Worm (Caenorhabditis elegans) whole organism, mixed stage, embryonic: Measurements from ENCODE around the gene F53H4.4.

Experiments
- bed-3 ChIP-seq: fragments of 200-800 bp; sonication (Bioruptor generic); optimal IDR thresholded peaks from 3 replicates; lab custom pipeline; 2018; ENCODE audit warnings: mild to moderate bottlenecking, missing genetic modification characterization, moderate library complexity, missing compliant biosample characterization
- blmp-1 ChIP-seq: fragments of 150-350 bp; optimal IDR thresholded peaks from 2 replicates; lab custom pipeline; 2014; ENCODE audit warnings: missing biosample characterization, missing genetic modification characterization
- ceh-39 ChIP-seq: fragments of 150-350 bp; optimal IDR thresholded peaks from 2 replicates; lab custom pipeline; 2014; ENCODE audit warnings: missing biosample characterization, missing genetic modification characterization
- cnd-1 ChIP-seq: fragments of 200-800 bp; sonication (Bioruptor generic); optimal IDR thresholded peaks from 2 replicates; lab custom pipeline; 2018; ENCODE audit warnings: mild to moderate bottlenecking, missing genetic modification characterization, missing compliant biosample characterization
- ham-2 ChIP-seq: fragments of 200-800 bp; sonication (Bioruptor generic); optimal IDR thresholded peaks from 2 replicates; lab custom pipeline; 2018; ENCODE audit warnings: mild to moderate bottlenecking, missing genetic modification characterization, missing compliant biosample characterization
- lsy-2 ChIP-seq: fragments of 150-350 bp; optimal IDR thresholded peaks from 2 replicates; lab custom pipeline; 2014; ENCODE audit warnings: missing biosample characterization, missing genetic modification characterization
- mab-5 ChIP-seq: fragments of 150-350 bp; optimal IDR thresholded peaks from 2 replicates; lab custom pipeline; 2014; ENCODE audit warnings: missing biosample characterization, missing genetic modification characterization
- nhr-28 ChIP-seq: fragments of 150-350 bp; optimal IDR thresholded peaks from 2 replicates; lab custom pipeline; 2014; ENCODE audit warnings: missing biosample characterization, missing genetic modification characterization
- nhr-76 ChIP-seq: sonication (generic microtip); optimal IDR thresholded peaks from 2 replicates; lab custom pipeline; 2017; ENCODE audit warnings: missing biosample characterization, missing genetic modification characterization
- pha-4 ChIP-seq: fragments of 150-350 bp; optimal IDR thresholded peaks from 2 replicates; lab custom pipeline; 2018; ENCODE audit warnings: missing biosample characterization, missing genetic modification reagents, missing genetic modification characterization
- snpc-4 ChIP-seq: fragments of 150-350 bp; optimal IDR thresholded peaks from 2 replicates; lab custom pipeline; 2014; ENCODE audit warnings: missing biosample characterization, missing genetic modification characterization
- sptf-1 ChIP-seq: sonication (generic microtip); optimal IDR thresholded peaks from 2 replicates; lab custom pipeline; 2017; ENCODE audit warnings: mild to moderate bottlenecking, missing genetic modification characterization, moderate library complexity, missing compliant biosample characterization
- unc-62 ChIP-seq: fragments of 150-350 bp; optimal IDR thresholded peaks from 2 replicates; lab custom pipeline; 2014; ENCODE audit warnings: missing biosample characterization, missing genetic modification reagents, missing genetic modification characterization
- ztf-11 ChIP-seq: fragments of 150-350 bp; optimal IDR thresholded peaks from 2 replicates; lab custom pipeline; 2014; ENCODE audit warnings: missing biosample characterization, missing genetic modification characterization

ce11 chrX:15887495-15887894 lies 21.3 kb downstream of the F53H4.4 start, which contains the start of gene F53H4.3:
- TF ChIP-seq snpc-4 (tag; lab: Kevin White, UChicago): no peak
- no peak for TF ChIP-seq bed-3 (GFP tag; lab: Kevin White, UChicago)
- no peak for TF ChIP-seq ham-2 (GFP tag; lab: Kevin White, UChicago)
- TF ChIP-seq ceh-39 (tag; lab: Kevin White, UChicago): no peak
- no peak for TF ChIP-seq nhr-76 (tag; lab: Kevin White, UChicago)
- TF ChIP-seq unc-62 (GFP tag; lab: Kevin White, UChicago): no peak
- no peak for TF ChIP-seq pha-4 (tag; lab: Kevin White, UChicago)
- TF ChIP-seq sptf-1 (tag; lab: Kevin White, UChicago): no peak
- no peak for TF ChIP-seq cnd-1 (tag; lab: Kevin White, UChicago)
- no peak for TF ChIP-seq nhr-28
- TF ChIP-seq blmp-1: no peak
- TF ChIP-seq lsy-2: no peak
- TF ChIP-seq mab-5: no peak
- TF ChIP-seq ztf-11 (tag; lab: Kevin White, UChicago): no peak
